Worm (Caenorhabditis elegans) whole organism, L2 larva: ENCODE data around the gene F11E6.10.

Experiments
- C34F6.9 ChIP-seq: fragments of 150-350 bp; optimal IDR thresholded peaks from 2 replicates; lab custom pipeline; 2014; ENCODE audit warnings: missing biosample characterization, missing genetic modification characterization
- F13H6.1 ChIP-seq: sonication (generic microtip); optimal IDR thresholded peaks from 2 replicates; lab custom pipeline; 2016; ENCODE audit warnings: missing genetic modification characterization, missing compliant biosample characterization
- Y55F3AM.14 ChIP-seq: fragments of 200-800 bp; sonication (Bioruptor generic); optimal IDR thresholded peaks from 2 replicates; lab custom pipeline; 2018; ENCODE audit warnings: mild to moderate bottlenecking, missing genetic modification characterization, missing compliant biosample characterization
- ZK546.5 ChIP-seq: sonication (generic microtip); optimal IDR thresholded peaks from 2 replicates; lab custom pipeline; 2017; ENCODE audit warnings: missing biosample characterization, missing genetic modification characterization
- aly-2 ChIP-seq: fragments of 150-350 bp; optimal IDR thresholded peaks from 2 replicates; lab custom pipeline; 2014; ENCODE audit warnings: missing biosample characterization, missing genetic modification characterization
- blmp-1 ChIP-seq: sonication (generic microtip); optimal IDR thresholded peaks from 2 replicates; lab custom pipeline; 2017; ENCODE audit warnings: missing genetic modification characterization, mild to moderate bottlenecking, missing compliant biosample characterization, antibody characterized with exemption, moderate library complexity; ENCODE audit not compliant: insufficient read depth
- ceh-16 ChIP-seq: fragments of 150-350 bp; optimal IDR thresholded peaks from 2 replicates; lab custom pipeline; 2014; ENCODE audit warnings: missing biosample characterization, missing genetic modification characterization
- dmd-4 ChIP-seq: sonication (generic microtip); optimal IDR thresholded peaks from 2 replicates; lab custom pipeline; 2017; ENCODE audit warnings: missing biosample characterization, missing genetic modification characterization
- egl-27 ChIP-seq: sonication (generic microtip); optimal IDR thresholded peaks from 3 replicates; lab custom pipeline; 2017; ENCODE audit warnings: missing biosample characterization, missing genetic modification reagents, missing genetic modification characterization
- elt-1 ChIP-seq: fragments of 150-350 bp; optimal IDR thresholded peaks from 2 replicates; lab custom pipeline; 2014; ENCODE audit warnings: missing biosample characterization, missing genetic modification characterization
- elt-3 ChIP-seq: sonication (generic microtip); optimal IDR thresholded peaks from 2 replicates; lab custom pipeline; 2017; ENCODE audit warnings: missing biosample characterization, missing genetic modification characterization
- fos-1 ChIP-seq: fragments of 150-350 bp; optimal IDR thresholded peaks from 2 replicates; lab custom pipeline; 2014; ENCODE audit warnings: missing biosample characterization, missing genetic modification characterization
- lin-11 ChIP-seq: fragments of 150-350 bp; sonication (generic microtip); optimal IDR thresholded peaks from 2 replicates; lab custom pipeline; 2014; ENCODE audit warnings: missing biosample characterization, missing genetic modification characterization, inconsistent platforms, mixed read lengths
- lin-13 ChIP-seq: fragments of 150-350 bp; optimal IDR thresholded peaks from 2 replicates; lab custom pipeline; 2014; ENCODE audit warnings: missing biosample characterization, missing genetic modification reagents, missing genetic modification characterization
- lin-39 ChIP-seq: fragments of 150-350 bp; optimal IDR thresholded peaks from 2 replicates; lab custom pipeline; 2014; ENCODE audit warnings: missing biosample characterization, missing genetic modification reagents, missing genetic modification characterization
- mab-5 ChIP-seq: fragments of 150-350 bp; optimal IDR thresholded peaks from 2 replicates; lab custom pipeline; 2014; ENCODE audit warnings: missing biosample characterization, missing genetic modification characterization
- mdl-1 ChIP-seq, 2 experiments: fragments of 150-350 bp in 1 of 2; sonication (generic microtip) in 1 of 2; optimal IDR thresholded peaks; 2 replicates each; lab custom pipeline; 2017; ENCODE audit warnings: missing biosample characterization in 2 of 2, missing genetic modification characterization in 2 of 2
- nhr-10 ChIP-seq: sonication (generic microtip); optimal IDR thresholded peaks from 2 replicates; lab custom pipeline; 2017; ENCODE audit warnings: missing biosample characterization, missing genetic modification characterization
- nhr-11 ChIP-seq: fragments of 150-350 bp; optimal IDR thresholded peaks from 2 replicates; lab custom pipeline; 2014; ENCODE audit warnings: missing biosample characterization, missing genetic modification characterization
- nhr-12 ChIP-seq: fragments of 150-350 bp; optimal IDR thresholded peaks from 2 replicates; lab custom pipeline; 2014; ENCODE audit warnings: missing biosample characterization, missing genetic modification characterization
- nhr-21 ChIP-seq: fragments of 150-350 bp; optimal IDR thresholded peaks from 2 replicates; lab custom pipeline; 2014; ENCODE audit warnings: missing biosample characterization, missing genetic modification characterization
- nhr-237 ChIP-seq: fragments of 150-350 bp; optimal IDR thresholded peaks from 2 replicates; lab custom pipeline; 2014; ENCODE audit warnings: missing biosample characterization, missing genetic modification characterization
- nhr-25 ChIP-seq: fragments of 150-350 bp; sonication (generic microtip); optimal IDR thresholded peaks from 3 replicates; lab custom pipeline; 2014; ENCODE audit warnings: missing biosample characterization, missing genetic modification characterization
- nhr-6 ChIP-seq: fragments of 150-350 bp; optimal IDR thresholded peaks from 2 replicates; lab custom pipeline; 2014; ENCODE audit warnings: missing biosample characterization, missing genetic modification characterization
- nhr-77 ChIP-seq: fragments of 150-350 bp; optimal IDR thresholded peaks from 2 replicates; lab custom pipeline; 2014; ENCODE audit warnings: missing biosample characterization, missing genetic modification characterization
- peb-1 ChIP-seq: fragments of 150-350 bp; optimal IDR thresholded peaks from 2 replicates; lab custom pipeline; 2014; ENCODE audit warnings: missing biosample characterization, missing genetic modification characterization
- sem-4 ChIP-seq: fragments of 150-350 bp; optimal IDR thresholded peaks from 2 replicates; lab custom pipeline; 2014; ENCODE audit warnings: missing biosample characterization, missing genetic modification reagents, missing genetic modification characterization
- skn-1 ChIP-seq: sonication (generic microtip); optimal IDR thresholded peaks from 2 replicates; lab custom pipeline; 2017; ENCODE audit warnings: missing biosample characterization, missing genetic modification characterization
- sma-3 ChIP-seq: sonication (generic microtip); optimal IDR thresholded peaks from 2 replicates; lab custom pipeline; 2016; ENCODE audit warnings: missing genetic modification reagents, missing genetic modification characterization, missing compliant biosample characterization
- sma-9 ChIP-seq, 2 experiments: fragments of 150-350 bp in 1 of 2; sonication (generic microtip) in 1 of 2; optimal IDR thresholded peaks; 2 replicates each; lab custom pipeline; 2014 to 2016; ENCODE audit warnings: missing genetic modification characterization in 2 of 2, mild to moderate bottlenecking in 1 of 2, missing biosample characterization in 1 of 2, missing compliant biosample characterization in 1 of 2, missing genetic modification reagents in 1 of 2, moderate library complexity in 1 of 2
- snpc-4 ChIP-seq: fragments of 150-350 bp; optimal IDR thresholded peaks from 2 replicates; lab custom pipeline; 2014; ENCODE audit warnings: missing biosample characterization, missing genetic modification characterization
- unc-55 ChIP-seq: fragments of 150-350 bp; sonication (generic microtip); optimal IDR thresholded peaks from 3 replicates; lab custom pipeline; 2014; ENCODE audit warnings: missing biosample characterization, missing genetic modification reagents, missing genetic modification characterization
- zag-1 ChIP-seq: fragments of 150-350 bp; optimal IDR thresholded peaks from 2 replicates; lab custom pipeline; 2014; ENCODE audit warnings: missing biosample characterization, missing genetic modification characterization
- ztf-1 ChIP-seq: fragments of 200-800 bp; sonication (Bioruptor generic); conservative IDR thresholded peaks from 2 replicates; pipeline ENCODE4 v1.3.6; 2022; ENCODE audit warnings: missing genetic modification characterization, missing compliant biosample characterization
- ztf-11 ChIP-seq: sonication (generic microtip); optimal IDR thresholded peaks from 2 replicates; lab custom pipeline; 2017; ENCODE audit warnings: missing biosample characterization, missing genetic modification characterization
- ztf-4 ChIP-seq: fragments of 150-350 bp; optimal IDR thresholded peaks from 2 replicates; lab custom pipeline; 2014; ENCODE audit warnings: missing biosample characterization, missing genetic modification characterization

F11E6.10 gene

ce11 chrIV:17431287-17431686 is 31.7 kb downstream of the F11E6.10 start, which contains the start of gene lact-6:
Gene lact-6, minus strand, starts transcription at chrIV:17431387.
- TF ChIP-seq lin-11 (tag; lab: Kevin White, UChicago) (no peak), nhr-10 (tag; lab: Kevin White, UChicago) (no peak), lin-13 (no peak), zag-1 (tag; lab: Kevin White, UChicago) (no peak), nhr-77 (tag; lab: Kevin White, UChicago) (no peak), Y55F3AM.14 (GFP tag; lab: Kevin White, UChicago) (no peak), unc-55 (GFP tag; lab: Kevin White, UChicago) (no peak)

- TF ChIP-seq ceh-16 (tag; lab: Kevin White, UChicago) (no peak), C34F6.9 (tag; lab: Kevin White, UChicago) (no peak), lin-13 (no peak), sem-4 (tag; lab: Kevin White, UChicago) (no peak), nhr-21 (no peak), nhr-237 (tag; lab: Kevin White, UChicago) (no peak)
Measured at ce11 chrIV:17427423-17427822, 35.5 kb downstream of the F11E6.10 start, which contains the start of gene C06A12.3. Gene C06A12.3, plus strand, starts transcription at chrIV:17427723.

DNA sequence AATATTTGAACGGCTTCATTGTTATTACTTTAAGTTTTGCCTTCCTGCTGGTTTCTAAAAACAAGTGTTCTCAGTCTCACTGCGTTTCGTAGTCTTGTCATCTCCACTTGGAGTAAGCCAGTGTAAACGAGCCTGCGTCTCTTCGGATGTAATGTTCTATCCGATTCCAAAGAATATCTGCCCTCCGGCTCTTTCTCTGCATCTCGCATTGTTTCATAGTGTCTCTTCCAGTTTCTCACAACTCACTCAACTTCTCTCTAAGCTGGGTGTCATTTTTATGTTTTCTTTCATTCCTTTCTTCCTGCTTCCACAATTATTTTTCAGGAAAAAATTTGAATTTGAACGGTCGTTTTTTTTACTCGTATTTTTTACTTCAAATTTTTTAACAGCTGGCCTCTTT is 36.0 kb downstream of the F11E6.10 start:
- peak; percentile 32 for TF ChIP-seq C34F6.9 (tag; lab: Kevin White, UChicago)
- no peak for TF ChIP-seq ZK546.5 (tag; lab: Kevin White, UChicago)
- no peak for TF ChIP-seq zag-1 (tag; lab: Kevin White, UChicago)
- no peak for TF ChIP-seq ztf-1 (GFP tag; lab: Robert Waterston, UW)
- TF ChIP-seq egl-27, result no peak
- TF ChIP-seq F13H6.1 (tag; lab: Kevin White, UChicago), result peak; percentile 5
- no peak for TF ChIP-seq lin-13
- TF ChIP-seq sma-9 (GFP tag; optimal IDR thresholded peaks at IDR 0.05; lab: Kevin White, UChicago), result peak; percentile 33
- no peak for TF ChIP-seq sma-9 (tag; optimal IDR thresholded peaks at IDR 0.05; lab: Kevin White, UChicago)
- TF ChIP-seq sem-4 (tag; lab: Kevin White, UChicago), result no peak
- TF ChIP-seq blmp-1 (tag; lab: Kevin White, UChicago), result no peak
- TF ChIP-seq unc-55 (GFP tag; lab: Kevin White, UChicago), result peak; percentile 64

DNA sequence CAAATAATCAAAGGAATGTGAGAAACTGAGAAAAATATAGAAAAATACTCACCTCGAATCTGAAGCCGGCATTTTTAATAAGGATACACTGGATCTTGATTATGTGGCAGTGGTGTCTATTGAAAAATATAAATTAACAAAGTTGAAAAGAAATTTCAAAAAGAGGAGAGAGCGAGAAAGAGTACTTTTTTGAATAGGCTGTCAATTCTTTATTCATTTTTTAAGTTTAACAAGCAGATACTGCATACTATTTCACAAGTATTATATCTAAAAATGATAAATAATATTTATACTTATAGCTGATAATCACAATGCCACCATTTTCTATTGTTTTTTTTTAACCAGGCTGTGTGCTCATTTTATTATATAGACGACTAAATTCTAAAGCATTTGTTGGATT is 45.2 kb downstream of the F11E6.10 start, which contains the start of gene npr-26:
Gene npr-26 (minus strand): TSS at position 101 of the 400 bp plus-strand sequence.
- TF ChIP-seq snpc-4 (tag; lab: Kevin White, UChicago), result no peak
- no peak for TF ChIP-seq aly-2 (tag; lab: Kevin White, UChicago)
- no peak for TF ChIP-seq ZK546.5 (tag; lab: Kevin White, UChicago)
- TF ChIP-seq blmp-1 (tag; lab: Kevin White, UChicago), result no peak
- TF ChIP-seq nhr-10 (tag; lab: Kevin White, UChicago), result no peak
- no peak for TF ChIP-seq nhr-21
- TF ChIP-seq nhr-6 (tag; lab: Kevin White, UChicago), result no peak
- no peak for TF ChIP-seq zag-1 (tag; lab: Kevin White, UChicago)
- no peak for TF ChIP-seq ztf-4 (tag; lab: Kevin White, UChicago)
- TF ChIP-seq elt-1, result no peak
- no peak for TF ChIP-seq fos-1 (tag; lab: Kevin White, UChicago)
- no peak for TF ChIP-seq unc-55 (GFP tag; lab: Kevin White, UChicago)
- no peak for TF ChIP-seq sma-9 (GFP tag; optimal IDR thresholded peaks at IDR 0.05; lab: Kevin White, UChicago)
- no peak for TF ChIP-seq sma-9 (tag; optimal IDR thresholded peaks at IDR 0.05; lab: Kevin White, UChicago)
- TF ChIP-seq nhr-77 (tag; lab: Kevin White, UChicago), result no peak
- TF ChIP-seq dmd-4 (tag; lab: Kevin White, UChicago), result no peak
- no peak for TF ChIP-seq sma-3 (GFP tag; lab: Kevin White, UChicago)
- no peak for TF ChIP-seq nhr-12
- no peak for TF ChIP-seq mdl-1 (tag; optimal IDR thresholded peaks at IDR 0.05; lab: Kevin White, UChicago)
- TF ChIP-seq peb-1 (tag; lab: Kevin White, UChicago), result no peak
- TF ChIP-seq elt-3 (tag; lab: Kevin White, UChicago), result no peak

DNA sequence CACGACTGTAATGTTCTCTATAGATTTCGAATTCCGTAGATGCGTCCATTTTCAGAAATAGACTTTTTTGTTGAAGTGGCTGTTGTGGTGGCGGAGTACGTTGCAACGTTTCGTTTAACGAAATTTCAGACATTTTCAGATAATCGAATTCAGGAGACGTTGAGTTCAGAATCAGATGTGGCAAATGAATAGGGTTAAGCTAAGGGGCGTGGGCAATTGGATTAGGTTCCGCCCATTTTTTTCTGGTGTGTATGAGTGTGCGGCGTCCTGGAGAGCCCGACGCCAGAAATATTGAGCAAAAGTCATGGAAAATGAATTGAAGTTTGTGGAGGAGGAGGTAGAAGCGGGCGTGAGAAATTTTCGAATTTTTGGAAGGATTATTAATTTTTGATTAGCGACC is 49.6 kb downstream of the F11E6.10 start:
- TF ChIP-seq nhr-237 (tag; lab: Kevin White, UChicago), result no peak
- TF ChIP-seq dmd-4 (tag; lab: Kevin White, UChicago), result no peak
- no peak for TF ChIP-seq nhr-12
- no peak for TF ChIP-seq nhr-21
- TF ChIP-seq mdl-1 (tag; optimal IDR thresholded peaks at IDR 0.05; lab: Kevin White, UChicago), result no peak
- no peak for TF ChIP-seq C34F6.9 (tag; lab: Kevin White, UChicago)
- no peak for TF ChIP-seq egl-27
- TF ChIP-seq skn-1 (tag; lab: Kevin White, UChicago), result no peak
- TF ChIP-seq mab-5 (tag; lab: Kevin White, UChicago), result no peak
- no peak for TF ChIP-seq nhr-11 (tag; lab: Kevin White, UChicago)
- no peak for TF ChIP-seq nhr-25
- TF ChIP-seq nhr-6 (tag; lab: Kevin White, UChicago), result no peak
- no peak for TF ChIP-seq elt-3 (tag; lab: Kevin White, UChicago)
- TF ChIP-seq ztf-11 (tag; lab: Kevin White, UChicago), result no peak
- TF ChIP-seq lin-39, result no peak
